Worm (Caenorhabditis elegans): ENCODE data around the gene B0334.4.

- no peak for TF ChIP-seq nhr-25 (tag; optimal IDR thresholded peaks at IDR 0.05)
- no peak for TF ChIP-seq alr-1 (tag; optimal IDR thresholded peaks at IDR 0.05)
- no peak for TF ChIP-seq ztf-4 (tag; optimal IDR thresholded peaks at IDR 0.05)
- TF ChIP-seq nhr-11 (tag; optimal IDR thresholded peaks at IDR 0.05): no peak
- no peak for TF ChIP-seq lin-13 (GFP tag; optimal IDR thresholded peaks at IDR 0.05)
- no peak for TF ChIP-seq ceh-82 (tag; optimal IDR thresholded peaks at IDR 0.05)
- no peak for TF ChIP-seq nhr-10 (tag; optimal IDR thresholded peaks at IDR 0.05)
- no peak for TF ChIP-seq dmd-4 (tag; optimal IDR thresholded peaks at IDR 0.05)
- TF ChIP-seq snpc-4 (tag; optimal IDR thresholded peaks at IDR 0.05): no peak
- no peak for TF ChIP-seq lsy-2 (tag; optimal IDR thresholded peaks at IDR 0.05)
- no peak for TF ChIP-seq unc-55 (GFP tag; optimal IDR thresholded peaks at IDR 0.05)
- no peak for TF ChIP-seq zag-1 (tag; optimal IDR thresholded peaks at IDR 0.05)
These were observed 43.2 kb downstream of the B0334.4 start, which contains the start of gene Y62F5A.9 for ce11 chrII:11538741-11539140.

Data from whole organism, L2 larva.